Fruit fly (Drosophila melanogaster): ENCODE data around the gene CG43322.

CG43322 gene

dm6 chr2L:7063721-7064179, 50.6 kb downstream of the CG43322 start, which contains the start of gene Sem1:
TSS of gene Sem1 (plus strand) at chr2L:7063986.
- TF ChIP-seq Myc (optimal IDR thresholded peaks at IDR 0.05) (peak; percentile 85), dl (GFP tag; optimal IDR thresholded peaks at IDR 0.05; ENCODE audit: insufficient read depth in 1 of 2, partially characterized antibody in 2 of 2) (no peak), HLH106 (tag; optimal IDR thresholded peaks at IDR 0.05) (peak; percentile 3), woc (GFP tag; optimal IDR thresholded peaks at IDR 0.05) (peak; percentile 78), Mio (GFP tag; optimal IDR thresholded peaks at IDR 0.05) (no peak), Rel (GFP tag; optimal IDR thresholded peaks at IDR 0.05) (no peak), Rel (tag; optimal IDR thresholded peaks at IDR 0.05) (peak; percentile 41), tai (GFP tag; optimal IDR thresholded peaks at IDR 0.05) (peak; percentile 18), usp (GFP tag; optimal IDR thresholded peaks at IDR 0.05) (no peak), Abd-B (GFP tag; optimal IDR thresholded peaks at IDR 0.05) (no peak), jim (GFP tag; optimal IDR thresholded peaks at IDR 0.05) (no peak), lola (GFP tag; optimal IDR thresholded peaks at IDR 0.05) (no peak)
